Fruit fly (Drosophila melanogaster) whole organism, embryonic: ENCODE results near the gene CG34041.

Experiments
- Awh ChIP-seq: fragments of 200-800 bp; sonication (Bioruptor generic); IDR thresholded peaks from 2 replicates; pipeline ENCODE4, ENCODE4 v1.3.6; 2022; ENCODE audit warnings: missing biosample characterization, missing genetic modification characterization
- Blimp-1 ChIP-seq: fragments of 200-800 bp; sonication (Bioruptor generic); optimal IDR thresholded peaks from 3 replicates; lab custom pipeline; 2018; ENCODE audit warnings: missing biosample characterization, missing genetic modification characterization, mild to moderate bottlenecking, moderate library complexity, missing genetic modification reagents
- C15 ChIP-seq: fragments of 200-800 bp; sonication (Bioruptor generic); IDR thresholded peaks from 3 replicates; pipeline ENCODE4 v1.3.6; 2022; ENCODE audit warnings: missing biosample characterization, missing genetic modification characterization
- CG10274 ChIP-seq: fragments of 200-800 bp; sonication (Bioruptor generic); optimal IDR thresholded peaks from 3 replicates; lab custom pipeline; 2017; ENCODE audit warnings: missing biosample characterization, mild to moderate bottlenecking, missing genetic modification characterization
- CG1233 ChIP-seq: fragments of 200-800 bp; sonication (Bioruptor generic); optimal IDR thresholded peaks from 4 replicates; lab custom pipeline; 2018; ENCODE audit warnings: missing biosample characterization, mild to moderate bottlenecking, missing genetic modification characterization
- CG12769 ChIP-seq: fragments of 200-800 bp; sonication (Bioruptor generic); optimal IDR thresholded peaks from 2 replicates; lab custom pipeline; 2019; ENCODE audit warnings: missing biosample characterization, mild to moderate bottlenecking, missing genetic modification characterization, moderate library complexity
- CG14667 ChIP-seq: fragments of 200-800 bp; sonication (Bioruptor generic); IDR thresholded peaks from 2 replicates; pipeline ENCODE4 v1.3.6; 2022; ENCODE audit warnings: missing biosample characterization, missing genetic modification characterization
- CG17385 ChIP-seq: fragments of 200-800 bp; sonication (Bioruptor generic); optimal IDR thresholded peaks from 3 replicates; lab custom pipeline; 2018; ENCODE audit warnings: missing biosample characterization, mild to moderate bottlenecking, missing genetic modification characterization
- CG17612 ChIP-seq: fragments of 200-800 bp; sonication (Bioruptor generic); IDR thresholded peaks from 2 replicates; pipeline ENCODE4 v1.3.6; 2022; ENCODE audit warnings: missing biosample characterization, missing genetic modification characterization
- CG2202 ChIP-seq: fragments of 200-800 bp; sonication (Bioruptor generic); optimal IDR thresholded peaks from 2 replicates; lab custom pipeline; 2018; ENCODE audit warnings: missing biosample characterization, mild to moderate bottlenecking, missing genetic modification characterization
- CG2889 ChIP-seq: fragments of 200-800 bp; sonication (Bioruptor generic); IDR thresholded peaks from 3 replicates; pipeline ENCODE4 v1.3.6; 2022; ENCODE audit warnings: missing biosample characterization, missing genetic modification characterization
- CG4854 ChIP-seq: fragments of 200-800 bp; sonication (Bioruptor generic); optimal IDR thresholded peaks from 2 replicates; lab custom pipeline; 2016; ENCODE audit warnings: missing biosample characterization, missing genetic modification characterization, inconsistent platforms
- CG6254 ChIP-seq: fragments of 200-800 bp; sonication (Bioruptor generic); optimal IDR thresholded peaks from 3 replicates; lab custom pipeline; 2017; ENCODE audit warnings: mild to moderate bottlenecking, missing biosample characterization, missing genetic modification reagents, missing genetic modification characterization
- CG7963 ChIP-seq: fragments of 200-800 bp; sonication (Bioruptor generic); IDR thresholded peaks from 3 replicates; pipeline ENCODE4 v1.3.6; 2022; ENCODE audit warnings: missing biosample characterization, missing genetic modification characterization; ENCODE audit not compliant: partially characterized antibody
- CG8089 ChIP-seq: fragments of 200-800 bp; sonication (Bioruptor generic); optimal IDR thresholded peaks from 3 replicates; lab custom pipeline; 2016; ENCODE audit warnings: missing biosample characterization, missing genetic modification characterization
- CHES-1-like ChIP-seq: fragments of 200-800 bp; sonication (Bioruptor generic); optimal IDR thresholded peaks from 2 replicates; lab custom pipeline; 2016; ENCODE audit warnings: missing biosample characterization, missing genetic modification characterization
- HLHmδ ChIP-seq: fragments of 200-800 bp; sonication (Bioruptor generic); optimal IDR thresholded peaks from 2 replicates; lab custom pipeline; 2018; ENCODE audit warnings: missing biosample characterization, mild to moderate bottlenecking, missing genetic modification characterization, moderate library complexity
- MBD-R2 ChIP-seq: fragments of 200-800 bp; sonication (Bioruptor generic); IDR thresholded peaks from 2 replicates; pipeline ENCODE4 v1.3.6; 2022; ENCODE audit warnings: missing biosample characterization, missing genetic modification characterization
- Oaz ChIP-seq: fragments of 200-800 bp; sonication (Bioruptor generic); IDR thresholded peaks from 2 replicates; pipeline ENCODE4 v1.3.6; 2022; ENCODE audit warnings: missing biosample characterization, missing genetic modification characterization
- Rfx ChIP-seq: fragments of 200-800 bp; sonication (Bioruptor generic); IDR thresholded peaks from 2 replicates; pipeline ENCODE4 v1.3.6; 2022; ENCODE audit warnings: missing biosample characterization, missing genetic modification characterization
- Trl ChIP-seq, 3 experiments: fragments of >200 bp in 2 of 3; fragments of 200-800 bp in 1 of 3; sonication (Bioruptor generic) in 1 of 3; optimal IDR thresholded peaks; 2 replicates in 1 of 3; 3 replicates in 2 of 3; lab custom pipeline; 2016 to 2017; ENCODE audit warnings: missing biosample characterization in 1 of 3, missing genetic modification characterization in 1 of 3
- abd-A ChIP-seq: fragments of 200-800 bp; sonication (Bioruptor generic); optimal IDR thresholded peaks from 3 replicates; lab custom pipeline; 2019; ENCODE audit warnings: missing biosample characterization, mild to moderate bottlenecking, missing genetic modification characterization, moderate library complexity
- al ChIP-seq: fragments of 200-800 bp; sonication (Bioruptor generic); IDR thresholded peaks from 2 replicates; pipeline ENCODE4 v1.3.6; 2022; ENCODE audit warnings: missing biosample characterization, missing genetic modification characterization
- cg ChIP-seq: fragments of 200-800 bp; sonication (Bioruptor generic); optimal IDR thresholded peaks from 3 replicates; lab custom pipeline; 2019; ENCODE audit warnings: missing biosample characterization, mild to moderate bottlenecking, missing genetic modification characterization, moderate library complexity
- chinmo ChIP-seq: fragments of 200-800 bp; sonication (Bioruptor generic); IDR thresholded peaks from 4 replicates; pipeline ENCODE4 v1.3.6; 2022; ENCODE audit warnings: missing biosample characterization, missing genetic modification characterization; ENCODE audit not compliant: partially characterized antibody
- ftz-f1 ChIP-seq: fragments of 200-800 bp; sonication (Bioruptor generic); optimal IDR thresholded peaks from 2 replicates; lab custom pipeline; 2016; ENCODE audit warnings: missing biosample characterization, missing genetic modification characterization
- grn ChIP-seq: fragments of 200-800 bp; sonication (Bioruptor generic); optimal IDR thresholded peaks from 3 replicates; lab custom pipeline; 2017; ENCODE audit warnings: missing biosample characterization, missing genetic modification characterization
- jigr1 ChIP-seq: fragments of 200-800 bp; sonication (Bioruptor generic); IDR thresholded peaks from 3 replicates; pipeline ENCODE4 v1.3.6; 2022; ENCODE audit warnings: missing biosample characterization, missing genetic modification characterization
- kni ChIP-seq: fragments of 200-800 bp; sonication (Bioruptor generic); optimal IDR thresholded peaks from 3 replicates; lab custom pipeline; 2017; ENCODE audit warnings: mild to moderate bottlenecking, missing biosample characterization, missing genetic modification reagents, missing genetic modification characterization
- oc ChIP-seq: fragments of 200-800 bp; sonication (Bioruptor generic); optimal IDR thresholded peaks from 2 replicates; lab custom pipeline; 2018; ENCODE audit warnings: missing biosample characterization, mild to moderate bottlenecking, missing genetic modification characterization, moderate library complexity
- pb ChIP-seq: fragments of 200-800 bp; sonication (Bioruptor generic); optimal IDR thresholded peaks from 3 replicates; lab custom pipeline; 2016; ENCODE audit warnings: missing biosample characterization, missing genetic modification characterization
- pros ChIP-seq: fragments of 200-800 bp; sonication (Bioruptor generic); optimal IDR thresholded peaks from 3 replicates; lab custom pipeline; 2019; ENCODE audit warnings: missing biosample characterization, mild to moderate bottlenecking, missing genetic modification characterization, moderate library complexity
- sens ChIP-seq: fragments of 200-800 bp; sonication (Bioruptor generic); peaks from one replicate; lab custom pipeline; 2016; ENCODE audit warnings: missing biosample characterization, missing genetic modification characterization
- ssp ChIP-seq: fragments of 200-800 bp; sonication (Bioruptor generic); IDR thresholded peaks from 2 replicates; pipeline ENCODE4 v1.3.6; 2022; ENCODE audit warnings: missing biosample characterization, missing genetic modification characterization
- twi ChIP-seq: fragments of 200-800 bp; optimal IDR thresholded peaks from 2 replicates; lab custom pipeline; 2019; ENCODE audit warnings: missing biosample characterization, mild to moderate bottlenecking, missing genetic modification characterization, moderate library complexity
- vvl ChIP-seq: fragments of 200-800 bp; sonication (Bioruptor generic); IDR thresholded peaks from 2 replicates; pipeline ENCODE4 v1.3.6; 2022; ENCODE audit warnings: missing biosample characterization, missing genetic modification characterization
- wor ChIP-seq: fragments of 200-800 bp; sonication (Bioruptor generic); IDR thresholded peaks from 2 replicates; pipeline ENCODE4 v1.3.6; 2022; ENCODE audit warnings: missing biosample characterization, missing genetic modification characterization
- z ChIP-seq: fragments of 200-800 bp; sonication (Bioruptor generic); IDR thresholded peaks from 3 replicates; pipeline ENCODE4 v1.3.6; 2022; ENCODE audit warnings: missing biosample characterization, missing genetic modification characterization

Gene CG34041

DNA sequence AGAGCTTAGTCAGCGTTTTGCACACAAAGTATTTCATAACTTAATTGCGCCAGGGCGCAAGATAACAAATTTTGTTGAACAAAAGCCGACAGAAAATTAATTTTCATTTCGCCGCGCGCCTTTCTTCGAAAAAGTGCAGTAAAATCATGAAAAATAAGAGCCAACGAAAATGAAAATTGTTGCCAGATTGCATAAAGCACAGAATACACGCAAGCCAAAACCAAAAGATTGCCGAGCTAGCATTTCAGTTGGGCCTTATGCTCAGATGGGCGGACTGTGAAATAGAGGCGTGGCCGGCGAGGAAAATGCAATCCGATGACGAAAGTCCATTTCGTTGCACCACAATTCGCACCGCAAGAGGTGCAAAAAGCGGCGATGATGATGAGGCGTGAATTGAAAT, 37.1 kb upstream of the CG34041 start:
- no peak for TF ChIP-seq CG2889 (GFP tag; lab: Robert Waterston, UW)
- TF ChIP-seq CG7963 (GFP tag; lab: Robert Waterston, UW) = no peak
- no peak for TF ChIP-seq ssp (GFP tag; lab: Robert Waterston, UW)
- TF ChIP-seq CG4854 (GFP tag; lab: Kevin White, UChicago) = no peak
- TF ChIP-seq CG2202 = no peak
- TF ChIP-seq Rfx (GFP tag; lab: Robert Waterston, UW) = no peak
- no peak for TF ChIP-seq oc (tag; lab: Kevin White, UChicago)
- no peak for TF ChIP-seq C15 (GFP tag; lab: Robert Waterston, UW)
- no peak for TF ChIP-seq pb (GFP tag; lab: Kevin White, UChicago)
- TF ChIP-seq CG14667 (GFP tag; lab: Robert Waterston, UW) = no peak
- no peak for TF ChIP-seq jigr1 (GFP tag; lab: Robert Waterston, UW)
- TF ChIP-seq z (GFP tag; lab: Robert Waterston, UW) = no peak
- TF ChIP-seq CHES-1-like (GFP tag; lab: Kevin White, UChicago) = no peak
- no peak for TF ChIP-seq CG6254 (GFP tag; lab: Kevin White, UChicago)
- TF ChIP-seq wor (GFP tag; lab: Robert Waterston, UW) = no peak
- TF ChIP-seq MBD-R2 = no peak
- TF ChIP-seq ftz-f1 (GFP tag; lab: Kevin White, UChicago) = no peak
- TF ChIP-seq Trl (optimal IDR thresholded peaks at IDR 0.05; lab: Kevin White, UChicago) = no peak
- TF ChIP-seq Trl (GFP tag; optimal IDR thresholded peaks at IDR 0.05; lab: Kevin White, UChicago) = no peak

DNA sequence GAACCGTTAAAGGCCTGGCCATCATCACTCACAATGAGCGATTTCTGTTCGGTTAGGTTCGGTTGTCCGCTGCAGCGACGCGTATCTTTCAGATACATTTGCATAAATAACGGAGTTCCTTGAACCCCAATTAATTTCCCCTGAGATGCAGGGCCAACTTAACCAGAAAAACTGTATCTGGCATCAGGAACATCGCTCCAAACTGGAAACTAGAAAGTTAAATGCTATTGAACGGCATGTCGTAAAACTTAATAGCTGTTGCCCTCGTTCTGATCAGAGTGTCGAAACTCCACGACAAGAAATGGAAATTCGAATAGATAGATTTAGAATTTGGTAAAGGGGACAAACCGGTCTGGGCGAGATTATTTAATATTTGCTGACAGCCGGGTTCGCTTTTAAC, 35.5 kb upstream of the CG34041 start:
- TF ChIP-seq CG17385 (GFP tag; lab: Kevin White, UChicago) (no peak), abd-A (tag; lab: Kevin White, UChicago) (peak; percentile 81), Awh (GFP tag; lab: Robert Waterston, UW) (peak; percentile 12; the same call in 1 of the 2 replicates), Blimp-1 (peak; percentile 46), CG17612 (GFP tag; lab: Robert Waterston, UW) (no peak), kni (GFP tag; lab: Kevin White, UChicago) (peak; percentile 62), chinmo (GFP tag; lab: Robert Waterston, UW) (0 out of 4 replicates have a peak, but pooled peaks have one; percentile 31), CG1233 (GFP tag; lab: Kevin White, UChicago) (no peak), CG12769 (tag; lab: Kevin White, UChicago) (peak; percentile 50), Oaz (GFP tag; lab: Robert Waterston, UW) (no peak)

DNA sequence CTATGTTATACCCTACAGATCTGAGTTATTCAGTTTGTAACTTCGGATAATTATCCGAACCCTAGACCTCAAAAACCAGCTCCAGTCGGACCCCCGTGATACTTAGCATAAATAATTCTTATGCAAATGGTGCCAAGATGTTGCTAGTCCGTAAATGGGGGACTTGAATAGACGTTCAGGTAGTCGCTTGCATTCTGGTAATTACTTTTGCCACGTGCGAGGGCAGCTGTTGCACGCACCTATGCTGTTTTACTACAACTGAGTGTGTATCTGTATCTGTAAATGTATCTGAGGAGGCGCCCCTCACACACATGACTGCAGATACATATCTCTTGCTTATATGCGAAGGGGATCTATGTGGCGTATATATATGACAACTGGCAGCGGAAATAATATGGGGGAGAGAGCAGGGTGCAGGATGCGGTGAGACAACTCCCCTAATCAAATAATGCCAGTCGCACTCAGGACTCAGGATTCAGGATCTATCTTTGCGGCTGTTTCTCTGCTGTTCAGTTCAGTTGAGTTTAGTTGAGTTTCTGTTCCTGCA, 33.1 kb upstream of the CG34041 start:
- peak; percentile 55 for TF ChIP-seq sens (GFP tag; lab: Kevin White, UChicago)
- TF ChIP-seq CG8089 (GFP tag; lab: Kevin White, UChicago) = no peak
- peak; percentile 73 for TF ChIP-seq pros (GFP tag; lab: Kevin White, UChicago)
- peak; percentile 48 for TF ChIP-seq twi (tag; lab: Kevin White, UChicago)
- TF ChIP-seq al (GFP tag; lab: Robert Waterston, UW) = no peak
- peak; percentile 44 for TF ChIP-seq cg (GFP tag; lab: Kevin White, UChicago)
- peak; percentile 30 for TF ChIP-seq CG10274 (GFP tag; lab: Kevin White, UChicago)
- TF ChIP-seq vvl = peak; percentile 63; the same call in 1 of the 2 replicates
- peak; percentile 85 for TF ChIP-seq HLHmδ (GFP tag; lab: Kevin White, UChicago)
- TF ChIP-seq grn (GFP tag; lab: Kevin White, UChicago) = peak; percentile 69
